Fruit fly (Drosophila melanogaster): Measurements from ENCODE around the gene CG5612.

DNA sequence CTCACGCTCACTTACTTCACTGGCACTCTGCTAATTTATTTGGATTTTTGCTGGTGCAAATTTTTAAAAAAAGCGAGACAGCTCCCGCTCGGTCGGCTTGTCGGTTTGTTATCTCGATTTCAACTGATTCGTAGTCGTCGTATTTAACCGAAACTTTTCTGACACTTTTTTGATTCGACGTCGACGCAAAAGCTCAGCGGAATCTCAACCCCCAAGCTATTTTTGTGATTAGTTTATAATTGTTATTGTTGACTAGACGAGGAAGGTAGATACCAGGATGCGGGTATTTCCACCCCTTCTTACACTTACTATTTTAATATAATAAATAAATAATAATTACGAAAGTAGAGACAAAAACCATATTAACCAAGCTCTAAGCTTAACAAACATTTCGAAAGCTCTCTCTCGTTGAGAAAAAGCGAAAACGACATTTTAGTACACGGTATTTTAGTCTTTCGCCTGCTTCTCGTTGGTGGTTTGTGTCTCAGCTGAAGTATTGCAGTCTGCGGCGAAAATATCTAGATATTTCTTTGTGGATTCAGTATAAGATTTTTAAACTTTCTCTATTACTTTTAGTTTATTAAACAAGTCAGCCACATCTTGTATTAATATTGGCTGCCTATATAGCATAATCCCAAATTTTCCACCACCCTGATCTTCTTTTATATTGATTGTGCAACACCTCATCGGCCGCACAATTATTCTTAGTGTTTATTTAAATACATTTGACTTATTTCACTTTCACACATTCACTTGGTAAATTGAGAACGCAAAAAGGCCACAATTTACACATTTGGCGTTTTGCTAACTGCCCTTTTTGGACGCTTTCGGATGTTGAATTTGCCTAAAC, 31.1 kb upstream of the CG5612 start, which contains the start of gene tau:
- TF ChIP-seq Myc (optimal IDR thresholded peaks at IDR 0.05) (peak; percentile 23), Hr83 (GFP tag; optimal IDR thresholded peaks at IDR 0.05; ENCODE audit: poor library complexity, severe bottlenecking) (no peak), HLH106 (tag; optimal IDR thresholded peaks at IDR 0.05) (no peak)

Measured in whole organism, wandering third instar larva.